Worm (Caenorhabditis elegans) whole organism, L4 larva: ENCODE results near the gene rnr-1.

ENCODE experiments used
- F10B5.3 ChIP-seq: sonication (generic microtip); optimal IDR thresholded peaks from 2 replicates; lab custom pipeline; 2016; ENCODE audit warnings: mild to moderate bottlenecking, missing genetic modification characterization, missing compliant biosample characterization
- F26F4.8 ChIP-seq: fragments of 200-800 bp; sonication (Bioruptor generic); conservative IDR thresholded peaks from 2 replicates; pipeline ENCODE4 v1.3.6; 2022; ENCODE audit warnings: missing genetic modification characterization, missing compliant biosample characterization
- F49E8.2 ChIP-seq: sonication (generic microtip); optimal IDR thresholded peaks from 2 replicates; lab custom pipeline; 2016; ENCODE audit warnings: missing compliant biosample characterization, mild to moderate bottlenecking, missing genetic modification characterization, borderline replicate concordance
- R02D3.7 ChIP-seq: fragments of 150-350 bp; sonication (generic microtip); optimal IDR thresholded peaks from 3 replicates; lab custom pipeline; 2014; ENCODE audit warnings: missing biosample characterization, missing genetic modification characterization
- Y5F2A.4 ChIP-seq: fragments of 200-800 bp; sonication (Bioruptor generic); optimal IDR thresholded peaks from 2 replicates; lab custom pipeline; 2018; ENCODE audit warnings: mild to moderate bottlenecking, missing genetic modification characterization, missing compliant biosample characterization
- Y75B8A.6 ChIP-seq: fragments of 200-800 bp; sonication (Bioruptor generic); IDR thresholded peaks from 2 replicates; pipeline ENCODE4 v1.3.6; 2022; ENCODE audit warnings: missing genetic modification reagents, missing genetic modification characterization, missing compliant biosample characterization
- ZK337.2 ChIP-seq: fragments of 200-800 bp; sonication (Bioruptor generic); IDR thresholded peaks from 2 replicates; pipeline ENCODE4 v1.3.6; 2022; ENCODE audit warnings: missing genetic modification reagents, missing genetic modification characterization, missing compliant biosample characterization
- aha-1 ChIP-seq: fragments of 150-350 bp; peaks from one replicate; lab custom pipeline; 2014; ENCODE audit warnings: missing biosample characterization, missing genetic modification characterization
- ama-1 ChIP-seq: fragments of 150-350 bp; optimal IDR thresholded peaks from 2 replicates; lab custom pipeline; 2014; ENCODE audit warnings: inconsistent platforms, mixed read lengths
- arid-1 ChIP-seq: fragments of 200-800 bp; sonication (Bioruptor generic); conservative IDR thresholded peaks from 2 replicates; pipeline ENCODE4 v1.3.6; 2022; ENCODE audit warnings: missing genetic modification reagents, missing genetic modification characterization, missing compliant biosample characterization
- ceh-20 ChIP-seq: fragments of 200-800 bp; sonication (Bioruptor generic); IDR thresholded peaks from 2 replicates; pipeline ENCODE4 v1.3.6; 2022; ENCODE audit warnings: missing genetic modification reagents, missing genetic modification characterization, missing compliant biosample characterization
- cey-2 ChIP-seq: sonication (generic microtip); optimal IDR thresholded peaks from 3 replicates; lab custom pipeline; 2017; ENCODE audit warnings: missing genetic modification characterization, mild to moderate bottlenecking, missing compliant biosample characterization, antibody characterized with exemption, borderline replicate concordance; ENCODE audit not compliant: insufficient read depth
- ctbp-1 ChIP-seq: fragments of 200-800 bp; sonication (Bioruptor generic); IDR thresholded peaks from 2 replicates; pipeline ENCODE4 v1.3.6; 2022; ENCODE audit warnings: missing genetic modification reagents, missing genetic modification characterization, missing compliant biosample characterization
- daf-12 ChIP-seq: fragments of 150-350 bp; optimal IDR thresholded peaks from 2 replicates; lab custom pipeline; 2014; ENCODE audit warnings: missing biosample characterization, missing genetic modification reagents, missing genetic modification characterization
- daf-16 ChIP-seq, 3 experiments: sonication (generic microtip); optimal IDR thresholded peaks; 2 replicates each; lab custom pipeline; 2016 to 2017; ENCODE audit warnings: missing genetic modification characterization in 3 of 3, missing genetic modification reagents in 3 of 3, mild to moderate bottlenecking in 2 of 3, missing compliant biosample characterization in 2 of 3, missing biosample characterization in 1 of 3, moderate library complexity in 1 of 3
- daf-19 ChIP-seq: fragments of 200-800 bp; sonication (Bioruptor generic); conservative IDR thresholded peaks from 2 replicates; pipeline ENCODE4 v1.3.6; 2022; ENCODE audit warnings: missing genetic modification characterization, missing compliant biosample characterization
- dmd-6 ChIP-seq: fragments of 200-800 bp; sonication (Bioruptor generic); IDR thresholded peaks from 2 replicates; pipeline ENCODE4 v1.3.6; 2022; ENCODE audit warnings: missing genetic modification reagents, missing genetic modification characterization, missing compliant biosample characterization
- dmd-8 ChIP-seq: fragments of 200-800 bp; sonication (Bioruptor generic); IDR thresholded peaks from 2 replicates; pipeline ENCODE4 v1.3.6; 2022; ENCODE audit warnings: missing genetic modification characterization, missing compliant biosample characterization
- egl-27 ChIP-seq: sonication (generic microtip); optimal IDR thresholded peaks from 3 replicates; lab custom pipeline; 2017; ENCODE audit warnings: missing biosample characterization, missing genetic modification reagents, missing genetic modification characterization
- fkh-10 ChIP-seq: fragments of 150-350 bp; optimal IDR thresholded peaks from 2 replicates; lab custom pipeline; 2014; ENCODE audit warnings: missing biosample characterization, missing genetic modification reagents, missing genetic modification characterization
- fos-1 ChIP-seq: fragments of 150-350 bp; optimal IDR thresholded peaks from 2 replicates; lab custom pipeline; 2014; ENCODE audit warnings: missing biosample characterization, missing genetic modification characterization
- hif-1 ChIP-seq, 2 experiments: sonication (generic microtip); optimal IDR thresholded peaks; 2 replicates each; lab custom pipeline; 2016 to 2017; ENCODE audit warnings: missing compliant biosample characterization in 2 of 2, missing genetic modification characterization in 2 of 2, missing genetic modification reagents in 2 of 2, missing genotype in 2 of 2, mild to moderate bottlenecking in 1 of 2
- hlh-30 ChIP-seq: sonication (generic microtip); optimal IDR thresholded peaks from 2 replicates; lab custom pipeline; 2017; ENCODE audit warnings: antibody characterized with exemption, mild to moderate bottlenecking, missing genetic modification characterization, missing compliant biosample characterization; ENCODE audit not compliant: insufficient read depth
- jun-1 ChIP-seq: fragments of 150-350 bp; optimal IDR thresholded peaks from 2 replicates; lab custom pipeline; 2014; ENCODE audit warnings: missing biosample characterization, missing genetic modification reagents, missing genetic modification characterization
- lim-7 ChIP-seq: fragments of 200-800 bp; sonication (Bioruptor generic); IDR thresholded peaks from 2 replicates; pipeline ENCODE4 v1.3.6; 2022; ENCODE audit warnings: missing genetic modification characterization, missing compliant biosample characterization
- lin-1 ChIP-seq: fragments of 200-800 bp; sonication (Bioruptor generic); IDR thresholded peaks from 2 replicates; pipeline ENCODE4 v1.3.6; 2022; ENCODE audit warnings: missing genetic modification reagents, missing genetic modification characterization, missing compliant biosample characterization
- lin-13 ChIP-seq: fragments of 150-350 bp; optimal IDR thresholded peaks from 2 replicates; lab custom pipeline; 2014; ENCODE audit warnings: missing biosample characterization, missing genetic modification reagents, missing genetic modification characterization
- lin-29 ChIP-seq: fragments of 200-800 bp; sonication (Bioruptor generic); IDR thresholded peaks from 2 replicates; pipeline ENCODE4 v1.3.6; 2022; ENCODE audit warnings: missing genetic modification reagents, missing genetic modification characterization, missing compliant biosample characterization
- lin-38 ChIP-seq: fragments of 200-800 bp; sonication (Bioruptor generic); IDR thresholded peaks from 2 replicates; pipeline ENCODE4 v1.3.6; 2022; ENCODE audit warnings: missing genetic modification reagents, missing genetic modification characterization, missing compliant biosample characterization
- lin-39 ChIP-seq: fragments of 150-350 bp; optimal IDR thresholded peaks from 2 replicates; lab custom pipeline; 2014; ENCODE audit warnings: missing biosample characterization, missing genetic modification reagents, missing genetic modification characterization
- mdt-29 ChIP-seq: fragments of 200-800 bp; sonication (Bioruptor generic); IDR thresholded peaks from 2 replicates; pipeline ENCODE4 v1.3.6; 2022; ENCODE audit warnings: missing genetic modification reagents, missing genetic modification characterization, missing compliant biosample characterization
- mep-1 ChIP-seq: fragments of 150-350 bp; sonication (generic microtip); optimal IDR thresholded peaks from 3 replicates; lab custom pipeline; 2014; ENCODE audit warnings: missing biosample characterization, missing genetic modification characterization
- mes-2 ChIP-seq: sonication (generic microtip); optimal IDR thresholded peaks from 2 replicates; lab custom pipeline; 2016; ENCODE audit warnings: missing genotype, mild to moderate bottlenecking, missing genetic modification characterization, missing compliant biosample characterization; ENCODE audit not compliant: poor library complexity, severe bottlenecking
- mxl-2 ChIP-seq: fragments of 200-800 bp; sonication (Bioruptor generic); conservative IDR thresholded peaks from 2 replicates; pipeline ENCODE4 v1.3.6; 2022; ENCODE audit warnings: missing genetic modification reagents, missing genetic modification characterization, missing compliant biosample characterization
- mxl-3 ChIP-seq: fragments of 200-800 bp; sonication (Bioruptor generic); optimal IDR thresholded peaks from 2 replicates; lab custom pipeline; 2018; ENCODE audit warnings: mild to moderate bottlenecking, missing genetic modification characterization, missing compliant biosample characterization
- nhr-11 ChIP-seq: fragments of 150-350 bp; optimal IDR thresholded peaks from 2 replicates; lab custom pipeline; 2014; ENCODE audit warnings: missing biosample characterization, missing genetic modification characterization
- nhr-111 ChIP-seq: fragments of 200-800 bp; sonication (Bioruptor generic); optimal IDR thresholded peaks from 2 replicates; lab custom pipeline; 2018; ENCODE audit warnings: mild to moderate bottlenecking, missing genetic modification characterization, missing compliant biosample characterization
- nhr-237 ChIP-seq: sonication (generic microtip); optimal IDR thresholded peaks from 2 replicates; lab custom pipeline; 2017; ENCODE audit warnings: missing biosample characterization, missing genetic modification characterization
- nhr-41 ChIP-seq: fragments of 200-800 bp; sonication (Bioruptor generic); IDR thresholded peaks from 2 replicates; pipeline ENCODE4 v1.3.6; 2022; ENCODE audit warnings: missing genetic modification reagents, missing genetic modification characterization, missing compliant biosample characterization
- nhr-6 ChIP-seq: fragments of 150-350 bp; optimal IDR thresholded peaks from 2 replicates; lab custom pipeline; 2014; ENCODE audit warnings: missing biosample characterization, missing genetic modification characterization
- pqm-1 ChIP-seq: sonication (generic microtip); optimal IDR thresholded peaks from 2 replicates; lab custom pipeline; 2017; ENCODE audit warnings: missing biosample characterization, missing genetic modification characterization
- saeg-2 ChIP-seq: fragments of 200-800 bp; sonication (Bioruptor generic); IDR thresholded peaks from 2 replicates; pipeline ENCODE4 v1.3.6; 2022; ENCODE audit warnings: missing genetic modification reagents, missing genetic modification characterization, missing compliant biosample characterization
- snpc-4 ChIP-seq: fragments of 150-350 bp; optimal IDR thresholded peaks from 2 replicates; lab custom pipeline; 2014; ENCODE audit warnings: missing biosample characterization, missing genetic modification characterization
- unc-39 ChIP-seq: sonication (generic microtip); optimal IDR thresholded peaks from 2 replicates; lab custom pipeline; 2017; ENCODE audit warnings: missing biosample characterization, missing genetic modification characterization
- vab-7 ChIP-seq: fragments of 200-800 bp; sonication (Bioruptor generic); IDR thresholded peaks from 2 replicates; pipeline ENCODE4 v1.3.6; 2022; ENCODE audit warnings: missing genetic modification reagents, missing genetic modification characterization, missing compliant biosample characterization
- ztf-7 ChIP-seq: fragments of 150-350 bp; optimal IDR thresholded peaks from 2 replicates; lab custom pipeline; 2014; ENCODE audit warnings: missing biosample characterization, missing genetic modification characterization

The rnr-1 gene

DNA sequence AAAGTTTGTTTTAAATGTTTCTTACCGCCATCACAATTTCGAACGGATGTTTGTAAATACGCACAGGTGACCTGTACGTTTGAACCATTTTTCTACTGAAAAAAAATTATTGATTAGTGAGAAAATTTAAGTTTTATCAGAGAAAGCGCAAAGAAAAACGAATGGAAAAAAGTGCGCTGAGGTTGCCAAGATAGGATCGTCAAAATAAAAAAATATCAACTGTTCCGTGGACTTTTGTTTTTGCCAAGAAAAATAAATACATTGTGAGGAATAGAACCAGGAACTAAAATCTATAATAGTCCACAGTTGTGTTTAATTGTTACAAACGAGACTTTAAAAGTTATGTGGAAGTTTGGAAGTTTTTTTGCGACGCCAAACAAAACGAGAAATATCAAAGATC, 7.6 kb upstream of the rnr-1 start, which contains the start of gene T23G5.2:
Gene T23G5.2 (minus strand): TSS at position 101 of the 400 bp plus-strand sequence.
- TF ChIP-seq aha-1 (tag; lab: Kevin White, UChicago) (peak; percentile 57), F10B5.3 (tag; lab: Kevin White, UChicago) (no peak), lin-13 (no peak), snpc-4 (tag; lab: Kevin White, UChicago) (no peak), cey-2 (tag; lab: Kevin White, UChicago) (no peak), vab-7 (GFP tag; lab: Robert Waterston, UW) (no peak), ceh-20 (GFP tag; lab: Robert Waterston, UW) (no peak), hlh-30 (tag; lab: Kevin White, UChicago) (no peak)
- TF ChIP-seq, all 104 proteins: peak for 1

DNA sequence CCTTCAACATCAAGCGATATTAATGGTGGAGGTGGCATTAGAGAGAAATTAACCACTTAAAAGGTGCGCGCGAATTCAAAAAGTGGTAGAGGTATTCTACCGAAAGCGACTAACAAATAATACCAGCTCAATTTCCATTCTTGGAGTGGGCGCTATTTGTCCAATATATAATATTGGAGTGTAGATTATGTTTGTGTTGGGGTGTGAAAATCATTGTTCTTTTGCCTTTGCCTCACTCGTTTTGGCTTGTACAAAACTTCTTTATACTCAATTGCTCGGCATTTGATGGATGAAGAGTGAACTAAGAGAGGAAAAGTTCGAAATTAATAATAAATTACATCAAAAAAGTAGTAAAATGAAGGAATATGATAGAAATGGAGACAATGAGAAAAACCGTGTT, 2.6 kb upstream of the rnr-1 start, which contains the start of gene T23G5.3:
Gene T23G5.3 (minus strand): TSS at position 101 of the 400 bp plus-strand sequence.
- no peak for TF ChIP-seq Y5F2A.4 (GFP tag; lab: Kevin White, UChicago)
- peak; percentile 56 for TF ChIP-seq aha-1 (tag; lab: Kevin White, UChicago)
- TF ChIP-seq, all 104 proteins: peak for 1

DNA sequence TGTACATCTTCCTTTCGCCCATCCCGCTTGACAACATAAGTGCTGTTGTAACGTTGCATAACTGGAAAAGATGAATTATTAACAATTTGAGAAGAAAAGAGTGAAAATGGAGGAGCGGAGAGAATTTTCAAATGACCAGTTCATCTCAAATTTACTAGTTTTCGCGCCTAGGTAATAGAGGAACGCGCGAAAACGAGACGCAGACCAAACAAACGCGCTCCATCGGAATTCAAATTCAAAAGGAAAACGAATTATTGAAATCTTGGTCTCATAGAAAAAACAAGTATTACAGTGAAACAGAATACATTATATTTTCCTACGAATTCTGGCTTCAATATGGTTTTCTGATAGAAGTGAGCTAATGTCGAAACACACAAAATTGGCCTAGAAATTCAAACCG, 408 bp downstream of the rnr-1 start:
- peak; percentile 76 for TF ChIP-seq lin-38 (GFP tag; lab: Robert Waterston, UW)
- TF ChIP-seq ctbp-1: no peak
- TF ChIP-seq mxl-3 (GFP tag; lab: Kevin White, UChicago): no peak
- no peak for TF ChIP-seq mdt-29 (GFP tag; lab: Robert Waterston, UW)
- no peak for TF ChIP-seq ZK337.2 (GFP tag; lab: Robert Waterston, UW)
- TF ChIP-seq hlh-30 (tag; lab: Kevin White, UChicago): peak; percentile 35
- TF ChIP-seq dmd-8: no peak
- TF ChIP-seq aha-1 (tag; lab: Kevin White, UChicago): no peak
- no peak for TF ChIP-seq ceh-20 (GFP tag; lab: Robert Waterston, UW)
- TF ChIP-seq lin-39 (tag; lab: Kevin White, UChicago): no peak
- no peak for TF ChIP-seq arid-1
- no peak for TF ChIP-seq pqm-1 (tag; lab: Kevin White, UChicago)
- no peak for TF ChIP-seq mxl-2 (GFP tag; lab: Robert Waterston, UW)
- TF ChIP-seq lin-29: no peak
- TF ChIP-seq lim-7: no peak
- TF ChIP-seq mep-1: peak; percentile 41
- TF ChIP-seq lin-1 (GFP tag; lab: Robert Waterston, UW): no peak
- TF ChIP-seq nhr-237: no peak
- no peak for TF ChIP-seq fkh-10 (GFP tag; lab: Kevin White, UChicago)
- no peak for TF ChIP-seq snpc-4 (tag; lab: Kevin White, UChicago)
- no peak for TF ChIP-seq daf-19 (GFP tag; lab: Robert Waterston, UW)
- no peak for TF ChIP-seq daf-16 (GFP tag; optimal IDR thresholded peaks at IDR 0.05; lab: Kevin White, UChicago)
- TF ChIP-seq daf-16 (tag; optimal IDR thresholded peaks at IDR 0.05; lab: Kevin White, UChicago): peak; percentile 23
- TF ChIP-seq hif-1 (tag; optimal IDR thresholded peaks at IDR 0.05; lab: Kevin White, UChicago): no peak
- no peak for TF ChIP-seq nhr-111
- TF ChIP-seq fos-1 (tag; lab: Kevin White, UChicago): no peak
- no peak for TF ChIP-seq nhr-11 (tag; lab: Kevin White, UChicago)
- TF ChIP-seq saeg-2 (GFP tag; lab: Robert Waterston, UW): no peak
- no peak for TF ChIP-seq R02D3.7
- no peak for TF ChIP-seq F49E8.2 (tag; lab: Kevin White, UChicago)
- TF ChIP-seq dmd-6: no peak
- no peak for TF ChIP-seq daf-12 (tag; lab: Kevin White, UChicago)
- no peak for TF ChIP-seq ama-1
- TF ChIP-seq egl-27 (tag; lab: Kevin White, UChicago): no peak
- TF ChIP-seq unc-39: no peak
- no peak for TF ChIP-seq lin-13
- no peak for TF ChIP-seq nhr-6
- TF ChIP-seq F26F4.8 (GFP tag; lab: Robert Waterston, UW): no peak
- TF ChIP-seq mes-2 (tag; lab: Kevin White, UChicago): peak; percentile 39
- TF ChIP-seq cey-2 (tag; lab: Kevin White, UChicago): no peak
- no peak for TF ChIP-seq ztf-7 (tag; lab: Kevin White, UChicago)
- no peak for TF ChIP-seq Y75B8A.6 (GFP tag; lab: Robert Waterston, UW)
- no peak for TF ChIP-seq nhr-41 (GFP tag; lab: Robert Waterston, UW)
- no peak for TF ChIP-seq jun-1
